Fruit fly (Drosophila melanogaster) whole organism, prepupa: Measurements from ENCODE around the gene CG12402.

Experiments used
- Blimp-1 ChIP-seq: fragments of 200-800 bp; sonication (Bioruptor generic); optimal IDR thresholded peaks from 3 replicates; lab custom pipeline; 2017; ENCODE audit warnings: missing biosample characterization, missing genetic modification characterization, mild to moderate bottlenecking, moderate library complexity, missing genetic modification reagents
- CG11294 ChIP-seq: fragments of 200-800 bp; sonication (Bioruptor generic); IDR thresholded peaks from 2 replicates; pipeline ENCODE4 v1.3.6; 2022; ENCODE audit warnings: missing biosample characterization, missing genetic modification characterization
- CG11902 ChIP-seq: fragments of 200-800 bp; sonication (Bioruptor generic); optimal IDR thresholded peaks from 3 replicates; lab custom pipeline; 2016; ENCODE audit warnings: missing biosample characterization, missing genetic modification characterization
- CG1621 ChIP-seq: fragments of 200-800 bp; sonication (Bioruptor generic); optimal IDR thresholded peaks from 3 replicates; lab custom pipeline; 2018; ENCODE audit warnings: missing biosample characterization, mild to moderate bottlenecking, missing genetic modification characterization
- CG3032 ChIP-seq: fragments of 200-800 bp; optimal IDR thresholded peaks from 2 replicates; lab custom pipeline; 2019; ENCODE audit warnings: missing biosample characterization, mild to moderate bottlenecking, missing genetic modification characterization, moderate library complexity
- CG31627 ChIP-seq: fragments of 200-800 bp; sonication (Bioruptor generic); optimal IDR thresholded peaks from 3 replicates; lab custom pipeline; 2016; ENCODE audit warnings: missing biosample characterization, missing genetic modification characterization
- CG32006 ChIP-seq: fragments of 200-800 bp; sonication (Bioruptor generic); optimal IDR thresholded peaks from 3 replicates; lab custom pipeline; 2017; ENCODE audit warnings: missing biosample characterization, mild to moderate bottlenecking, missing genetic modification characterization
- CG34406 ChIP-seq: fragments of 200-800 bp; sonication (Bioruptor generic); optimal IDR thresholded peaks from 3 replicates; lab custom pipeline; 2016; ENCODE audit warnings: missing biosample characterization, missing genetic modification characterization
- CG6276 ChIP-seq: fragments of 200-800 bp; sonication (Bioruptor generic); optimal IDR thresholded peaks from 2 replicates; lab custom pipeline; 2017; ENCODE audit warnings: missing biosample characterization, mild to moderate bottlenecking, missing genetic modification characterization
- CG6808 ChIP-seq: fragments of 200-800 bp; sonication (Bioruptor generic); optimal IDR thresholded peaks from 3 replicates; lab custom pipeline; 2017; ENCODE audit warnings: missing biosample characterization, missing genetic modification characterization, mild to moderate bottlenecking, moderate library complexity, missing genetic modification reagents
- CG7368 ChIP-seq: fragments of 200-800 bp; sonication (Bioruptor generic); optimal IDR thresholded peaks from 3 replicates; lab custom pipeline; 2016; ENCODE audit warnings: missing biosample characterization, missing genetic modification characterization
- CG8319 ChIP-seq: fragments of 200-800 bp; sonication (Bioruptor generic); optimal IDR thresholded peaks from 3 replicates; lab custom pipeline; 2016; ENCODE audit warnings: missing biosample characterization, missing genetic modification characterization
- CG8632 ChIP-seq: fragments of 200-800 bp; sonication (Bioruptor generic); optimal IDR thresholded peaks from 3 replicates; lab custom pipeline; 2016; ENCODE audit warnings: missing biosample characterization, missing genetic modification characterization
- CG9139 ChIP-seq: fragments of 200-800 bp; sonication (Bioruptor generic); optimal IDR thresholded peaks from 3 replicates; lab custom pipeline; 2017; ENCODE audit warnings: missing biosample characterization, mild to moderate bottlenecking, missing genetic modification characterization
- Eip75B ChIP-seq: fragments of 200-800 bp; sonication (Bioruptor generic); optimal IDR thresholded peaks from 3 replicates; lab custom pipeline; 2016; ENCODE audit warnings: missing biosample characterization, missing genetic modification characterization
- Eip78C ChIP-seq: fragments of 200-800 bp; sonication (Bioruptor generic); peaks from one replicate; lab custom pipeline; 2016; ENCODE audit warnings: missing biosample characterization, missing genetic modification characterization
- Eip93F ChIP-seq: fragments of 200-800 bp; sonication (Bioruptor generic); optimal IDR thresholded peaks from 2 replicates; lab custom pipeline; 2016; ENCODE audit warnings: missing biosample characterization, mild to moderate bottlenecking, missing genetic modification characterization
- Ets21C ChIP-seq: fragments of 200-800 bp; sonication (Bioruptor generic); optimal IDR thresholded peaks from 3 replicates; lab custom pipeline; 2016; ENCODE audit warnings: missing biosample characterization, missing genetic modification characterization
- Gug ChIP-seq: fragments of 200-800 bp; sonication (Bioruptor generic); IDR thresholded peaks from 2 replicates; pipeline ENCODE4 v1.3.6; 2022; ENCODE audit warnings: missing biosample characterization, missing genetic modification characterization
- Hr38 ChIP-seq: sonication (Bioruptor generic); optimal IDR thresholded peaks from 2 replicates; lab custom pipeline; 2016; ENCODE audit warnings: missing biosample characterization, missing genetic modification characterization
- Hr39 ChIP-seq: fragments of 200-800 bp; sonication (Bioruptor generic); optimal IDR thresholded peaks from 2 replicates; lab custom pipeline; 2016; ENCODE audit warnings: missing biosample characterization, missing genetic modification characterization
- Hr4 ChIP-seq: fragments of 200-800 bp; sonication (Bioruptor generic); optimal IDR thresholded peaks from 3 replicates; lab custom pipeline; 2016; ENCODE audit warnings: missing biosample characterization, missing genetic modification characterization
- Met ChIP-seq: fragments of 200-800 bp; sonication (Bioruptor generic); optimal IDR thresholded peaks from 3 replicates; lab custom pipeline; 2016; ENCODE audit warnings: missing biosample characterization, missing genetic modification characterization
- Smox ChIP-seq: fragments of 200-800 bp; sonication (Bioruptor generic); optimal IDR thresholded peaks from 3 replicates; lab custom pipeline; 2016; ENCODE audit warnings: missing biosample characterization, missing genetic modification characterization
- Sox102F ChIP-seq: fragments of 200-800 bp; sonication (Bioruptor generic); optimal IDR thresholded peaks from 2 replicates; lab custom pipeline; 2016; ENCODE audit warnings: missing biosample characterization, mild to moderate bottlenecking, missing genetic modification characterization
- Sox14 ChIP-seq: fragments of 200-800 bp; sonication (Bioruptor generic); optimal IDR thresholded peaks from 3 replicates; lab custom pipeline; 2016; ENCODE audit warnings: missing biosample characterization, missing genetic modification characterization
- Sox15 ChIP-seq: fragments of 200-800 bp; sonication (Bioruptor generic); optimal IDR thresholded peaks from 3 replicates; lab custom pipeline; 2016; ENCODE audit warnings: missing biosample characterization, missing genetic modification characterization
- acj6 ChIP-seq: fragments of 200-800 bp; sonication (Bioruptor generic); optimal IDR thresholded peaks from 3 replicates; lab custom pipeline; 2016; ENCODE audit warnings: missing biosample characterization, missing genetic modification characterization
- cyc ChIP-seq: fragments of 200-800 bp; sonication (Bioruptor generic); optimal IDR thresholded peaks from 3 replicates; lab custom pipeline; 2016; ENCODE audit warnings: missing biosample characterization, missing genetic modification characterization
- dac ChIP-seq: fragments of 200-800 bp; sonication (Bioruptor generic); optimal IDR thresholded peaks from 2 replicates; lab custom pipeline; 2017; ENCODE audit warnings: missing biosample characterization, mild to moderate bottlenecking, missing genetic modification characterization
- eg ChIP-seq: fragments of 200-800 bp; sonication (Bioruptor generic); IDR thresholded peaks from 3 replicates; pipeline ENCODE4 v1.3.6; 2022; ENCODE audit warnings: missing biosample characterization, missing genetic modification characterization
- esn ChIP-seq: fragments of 200-800 bp; sonication (Bioruptor generic); optimal IDR thresholded peaks from 2 replicates; lab custom pipeline; 2016; ENCODE audit warnings: missing biosample characterization, mild to moderate bottlenecking, missing genetic modification characterization, moderate library complexity
- fd85E ChIP-seq: fragments of 200-800 bp; sonication (Bioruptor generic); optimal IDR thresholded peaks from 3 replicates; lab custom pipeline; 2016; ENCODE audit warnings: missing biosample characterization, missing genetic modification characterization
- fkh ChIP-seq: fragments of 200-800 bp; sonication (Bioruptor generic); optimal IDR thresholded peaks from 3 replicates; lab custom pipeline; 2017; ENCODE audit warnings: missing biosample characterization, mild to moderate bottlenecking, missing genetic modification characterization, moderate library complexity
- lz ChIP-seq: fragments of 200-800 bp; sonication (Bioruptor generic); optimal IDR thresholded peaks from 3 replicates; lab custom pipeline; 2016; ENCODE audit warnings: missing biosample characterization, missing genetic modification characterization
- net ChIP-seq: fragments of 200-800 bp; sonication (Bioruptor generic); optimal IDR thresholded peaks from 3 replicates; lab custom pipeline; 2016; ENCODE audit warnings: missing biosample characterization, missing genetic modification characterization
- salr ChIP-seq, 2 experiments: fragments of 200-800 bp; sonication (Bioruptor generic); optimal IDR thresholded peaks; 3 replicates each; lab custom pipeline; 2016 to 2018; ENCODE audit warnings: missing biosample characterization in 2 of 2, missing genetic modification characterization in 2 of 2, mild to moderate bottlenecking in 1 of 2
- topi ChIP-seq: fragments of 200-800 bp; sonication (Bioruptor generic); optimal IDR thresholded peaks from 3 replicates; lab custom pipeline; 2016; ENCODE audit warnings: missing biosample characterization, missing genetic modification characterization
- vri ChIP-seq: fragments of 200-800 bp; sonication (Bioruptor generic); optimal IDR thresholded peaks from 3 replicates; lab custom pipeline; 2016; ENCODE audit warnings: missing biosample characterization, mild to moderate bottlenecking, missing genetic modification characterization

The CG12402 gene

dm6 chr3R:14108158-14108921 lies at the start of gene CG12402 (continued):
- TF ChIP-seq Gug (GFP tag; lab: Robert Waterston, UW) (peak; percentile 50), Eip78C (GFP tag; lab: Kevin White, UChicago) (peak; percentile 88), Eip75B (GFP tag; lab: Kevin White, UChicago) (peak; percentile 85), fd85E (GFP tag; lab: Kevin White, UChicago) (no peak), net (peak; percentile 45), Smox (GFP tag; lab: Kevin White, UChicago) (no peak), Sox14 (GFP tag; lab: Kevin White, UChicago) (no peak), CG8632 (GFP tag; lab: Kevin White, UChicago) (peak; percentile 38), Hr39 (peak; percentile 58), CG8319 (no peak)

dm6 chr3R:14157331-14157730 lies 49.2 kb upstream of the CG12402 start, which contains the start of gene CG31533:
Gene CG31533 (minus strand): TSS chr3R:14157431.
- TF ChIP-seq salr (GFP tag; optimal IDR thresholded peaks at IDR 0.05; lab: Kevin White, UChicago) (no peak), acj6 (no peak), CG8319 (no peak), CG6276 (no peak), CG34406 (GFP tag; lab: Kevin White, UChicago) (no peak), topi (GFP tag; lab: Kevin White, UChicago) (no peak), Sox102F (GFP tag; lab: Kevin White, UChicago) (no peak)

- TF ChIP-seq CG31627 (GFP tag; lab: Kevin White, UChicago) = no peak
- no peak for TF ChIP-seq CG32006 (GFP tag; lab: Kevin White, UChicago)
- TF ChIP-seq Eip93F (GFP tag; lab: Kevin White, UChicago) = no peak
- no peak for TF ChIP-seq CG1621 (tag; lab: Kevin White, UChicago)
- TF ChIP-seq CG3032 = no peak
- TF ChIP-seq Smox (GFP tag; lab: Kevin White, UChicago) = no peak
- no peak for TF ChIP-seq Gug (GFP tag; lab: Robert Waterston, UW)
- TF ChIP-seq lz = no peak
- no peak for TF ChIP-seq dac (GFP tag; lab: Kevin White, UChicago)
- no peak for TF ChIP-seq cyc (GFP tag; lab: Kevin White, UChicago)
- TF ChIP-seq fd85E (GFP tag; lab: Kevin White, UChicago) = no peak
- TF ChIP-seq CG9139 (GFP tag; lab: Kevin White, UChicago) = no peak
- TF ChIP-seq CG6276 = no peak
- TF ChIP-seq Sox14 (GFP tag; lab: Kevin White, UChicago) = no peak
- no peak for TF ChIP-seq CG6808 (GFP tag; lab: Kevin White, UChicago)
- TF ChIP-seq salr (GFP tag; optimal IDR thresholded peaks at IDR 0.05; lab: Kevin White, UChicago) = no peak
- no peak for TF ChIP-seq topi (GFP tag; lab: Kevin White, UChicago)
- TF ChIP-seq CG34406 (GFP tag; lab: Kevin White, UChicago) = no peak
- no peak for TF ChIP-seq fkh
- TF ChIP-seq Ets21C (GFP tag; lab: Kevin White, UChicago) = no peak
These were observed 46.2 kb upstream of the CG12402 start, which contains the start of gene CG44215 for dm6 chr3R:14154341-14154740. Gene CG44215 (minus strand): TSS chr3R:14154441.

dm6 chr3R:14153729-14154128 lies 45.6 kb upstream of the CG12402 start, which contains the start of gene Recs1:
Gene Recs1 (minus strand): TSS chr3R:14153829.
- no peak for TF ChIP-seq fkh
- TF ChIP-seq eg = no peak

dm6 chr3R:14152550-14152949 lies 44.4 kb upstream of the CG12402 start, which contains the start of gene CG42500:
Gene CG42500 (minus strand): TSS chr3R:14152650.
- no peak for TF ChIP-seq CG11902 (GFP tag; lab: Kevin White, UChicago)
- no peak for TF ChIP-seq Sox14 (GFP tag; lab: Kevin White, UChicago)
- TF ChIP-seq dac (GFP tag; lab: Kevin White, UChicago) = no peak
- TF ChIP-seq Eip93F (GFP tag; lab: Kevin White, UChicago) = no peak
- TF ChIP-seq Ets21C (GFP tag; lab: Kevin White, UChicago) = no peak
- TF ChIP-seq Hr38 (GFP tag; lab: Kevin White, UChicago) = no peak
- TF ChIP-seq CG7368 = no peak
- no peak for TF ChIP-seq CG31627 (GFP tag; lab: Kevin White, UChicago)
- TF ChIP-seq eg = no peak
- no peak for TF ChIP-seq Eip78C (GFP tag; lab: Kevin White, UChicago)
- TF ChIP-seq CG6808 (GFP tag; lab: Kevin White, UChicago) = no peak
- TF ChIP-seq CG3032 = no peak
- no peak for TF ChIP-seq Met (GFP tag; lab: Kevin White, UChicago)
- no peak for TF ChIP-seq vri (GFP tag; lab: Kevin White, UChicago)
- TF ChIP-seq CG34406 (GFP tag; lab: Kevin White, UChicago) = no peak
- TF ChIP-seq Blimp-1 = no peak
- no peak for TF ChIP-seq Hr4
- no peak for TF ChIP-seq esn (GFP tag; lab: Kevin White, UChicago)
- no peak for TF ChIP-seq CG11294 (GFP tag; lab: Robert Waterston, UW)
- no peak for TF ChIP-seq Sox15 (GFP tag; lab: Kevin White, UChicago)
- TF ChIP-seq, all 60 proteins: peak for 0
